Worm (Caenorhabditis elegans): ENCODE data around the gene asp-12.

DNA sequence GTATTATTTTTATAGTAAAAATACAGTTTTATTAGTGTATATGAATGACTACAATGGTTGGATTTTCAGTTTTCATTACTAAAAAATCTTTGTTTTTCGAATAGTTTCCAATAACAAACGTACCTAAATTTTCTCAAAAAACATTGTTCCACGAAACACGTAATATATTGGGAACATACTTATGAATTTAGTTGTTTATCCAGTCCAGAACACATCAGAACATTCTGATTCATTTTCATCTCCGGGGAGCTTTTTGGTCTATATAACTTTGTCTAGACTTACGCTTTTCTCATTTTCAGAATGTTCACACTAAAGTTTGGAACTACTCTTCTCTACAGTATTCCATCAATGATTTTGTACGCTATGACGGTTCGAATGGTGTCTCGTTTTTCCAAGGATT, 22.8 kb downstream of the asp-12 start, which contains the start of gene srg-33:
- TF ChIP-seq nhr-28 (tag; optimal IDR thresholded peaks at IDR 0.05) (no peak), mml-1 (tag; optimal IDR thresholded peaks at IDR 0.05) (no peak), nhr-11 (tag; optimal IDR thresholded peaks at IDR 0.05) (no peak), aly-2 (tag; optimal IDR thresholded peaks at IDR 0.05) (no peak), unc-62 (GFP tag; optimal IDR thresholded peaks at IDR 0.05) (no peak), sea-2 (GFP tag; optimal IDR thresholded peaks at IDR 0.05) (no peak), unc-39 (tag; optimal IDR thresholded peaks at IDR 0.05) (no peak)
